Fruit fly (Drosophila melanogaster) whole organism, wandering third instar larva: ENCODE results near the gene CG14204.

ENCODE experiments used
- Abd-B ChIP-seq: fragments of >200 bp; optimal IDR thresholded peaks from 2 replicates; lab custom pipeline; 2017; ENCODE audit warnings: missing biosample characterization, missing genetic modification characterization
- CG9705 ChIP-seq: fragments of 200-800 bp; sonication (Bioruptor generic); optimal IDR thresholded peaks from 2 replicates; lab custom pipeline; 2018; ENCODE audit warnings: missing biosample characterization, mild to moderate bottlenecking, missing genetic modification characterization
- CrebA ChIP-seq: fragments of 200-800 bp; sonication (Bioruptor generic); optimal IDR thresholded peaks from 2 replicates; lab custom pipeline; 2016; ENCODE audit warnings: missing biosample characterization, mild to moderate bottlenecking, missing genetic modification characterization, borderline replicate concordance
- Dfd ChIP-seq: fragments of >200 bp; optimal IDR thresholded peaks from 2 replicates; lab custom pipeline; 2017; ENCODE audit warnings: missing biosample characterization, missing genetic modification characterization
- Dif ChIP-seq: fragments of 200-275, 200-300 bp; sonication (Bioruptor generic); optimal IDR thresholded peaks from 2 replicates; lab custom pipeline; 2018; ENCODE audit warnings: missing biosample characterization, missing genetic modification characterization; ENCODE audit not compliant: partially characterized antibody
- GATAd ChIP-seq: sonication (Bioruptor generic); optimal IDR thresholded peaks from 2 replicates; lab custom pipeline; 2016; ENCODE audit warnings: missing biosample characterization, missing genetic modification characterization
- HLH106 ChIP-seq: fragments of 200-800 bp; optimal IDR thresholded peaks from 3 replicates; lab custom pipeline; 2019; ENCODE audit warnings: missing biosample characterization, mild to moderate bottlenecking, missing genetic modification characterization, moderate library complexity
- Hnf4 ChIP-seq: fragments of 200-800 bp; sonication (Bioruptor generic); optimal IDR thresholded peaks from 2 replicates; lab custom pipeline; 2016; ENCODE audit warnings: missing biosample characterization, mild to moderate bottlenecking, missing genetic modification characterization
- Hr78 ChIP-seq: fragments of >200 bp; optimal IDR thresholded peaks from 2 replicates; lab custom pipeline; 2017; ENCODE audit warnings: missing biosample characterization, missing genetic modification characterization
- Hr83 ChIP-seq: fragments of 200-300 bp; sonication (Bioruptor generic); optimal IDR thresholded peaks from 2 replicates; lab custom pipeline; 2016; ENCODE audit warnings: missing biosample characterization, mild to moderate bottlenecking, missing genetic modification characterization, moderate library complexity; ENCODE audit not compliant: poor library complexity, severe bottlenecking
- Mio ChIP-seq: sonication (Bioruptor generic); optimal IDR thresholded peaks from 2 replicates; lab custom pipeline; 2016; ENCODE audit warnings: missing biosample characterization, missing genetic modification characterization
- Myc ChIP-seq: fragments of >200 bp; optimal IDR thresholded peaks from 2 replicates; lab custom pipeline; 2017
- N ChIP-seq: fragments of >200 bp; optimal IDR thresholded peaks from 2 replicates; lab custom pipeline; 2018; ENCODE audit warnings: missing biosample characterization, missing external identifiers, missing genetic modification characterization
- Sp1 ChIP-seq: fragments of 200-800 bp; sonication (Bioruptor generic); optimal IDR thresholded peaks from 3 replicates; lab custom pipeline; 2019; ENCODE audit warnings: missing biosample characterization, mild to moderate bottlenecking, missing genetic modification characterization, moderate library complexity
- Vsx2 ChIP-seq: fragments of 200-300, 225-300 bp; sonication (Bioruptor generic); optimal IDR thresholded peaks from 2 replicates; lab custom pipeline; 2018; ENCODE audit warnings: missing biosample characterization, missing genetic modification characterization; ENCODE audit not compliant: partially characterized antibody
- br ChIP-seq: fragments of 200-800 bp; sonication (Bioruptor generic); optimal IDR thresholded peaks from 2 replicates; lab custom pipeline; 2016; ENCODE audit warnings: missing biosample characterization, missing genetic modification characterization
- brk ChIP-seq: fragments of 200-800 bp; sonication (Bioruptor generic); optimal IDR thresholded peaks from 2 replicates; lab custom pipeline; 2016; ENCODE audit warnings: missing biosample characterization, mild to moderate bottlenecking, missing genetic modification characterization
- dl ChIP-seq, 2 experiments: fragments of 175-275, 200-275 bp in 1 of 2; fragments of 200-275 bp in 1 of 2; sonication (Bioruptor generic); optimal IDR thresholded peaks; lab custom pipeline; 2018; ENCODE audit warnings: mild to moderate bottlenecking in 2 of 2, missing biosample characterization in 2 of 2, missing genetic modification characterization in 2 of 2, moderate library complexity in 2 of 2; ENCODE audit not compliant: partially characterized antibody in 2 of 2, insufficient read depth in 1 of 2
- dmrt93B ChIP-seq: fragments of 200-800 bp; sonication (Bioruptor generic); optimal IDR thresholded peaks from 2 replicates; lab custom pipeline; 2018; ENCODE audit warnings: missing biosample characterization, mild to moderate bottlenecking, missing genetic modification characterization
- dsf ChIP-seq: sonication (Bioruptor generic); optimal IDR thresholded peaks from 2 replicates; lab custom pipeline; 2016; ENCODE audit warnings: missing biosample characterization, missing genetic modification characterization, borderline replicate concordance
- ey ChIP-seq: fragments of 200-800 bp; sonication (Bioruptor generic); optimal IDR thresholded peaks from 2 replicates; lab custom pipeline; 2016; ENCODE audit warnings: missing biosample characterization, missing genetic modification characterization
- foxo ChIP-seq, 2 experiments: fragments of 200-800 bp; sonication (Bioruptor generic); optimal IDR thresholded peaks; 2 replicates in 1 of 2; 3 replicates in 1 of 2; lab custom pipeline; 2016 to 2017; ENCODE audit warnings: missing biosample characterization in 2 of 2, missing genetic modification characterization in 2 of 2
- fru ChIP-seq: fragments of 200-800 bp; sonication (Bioruptor generic); optimal IDR thresholded peaks from 3 replicates; lab custom pipeline; 2016; ENCODE audit warnings: missing biosample characterization, mild to moderate bottlenecking, missing genetic modification characterization
- h ChIP-seq: fragments of 200-800 bp; sonication (Bioruptor generic); optimal IDR thresholded peaks from 3 replicates; lab custom pipeline; 2016; ENCODE audit warnings: missing biosample characterization, mild to moderate bottlenecking, missing genetic modification characterization
- jim ChIP-seq: fragments of 175-275, 200-325 bp; sonication (Bioruptor generic); optimal IDR thresholded peaks from 2 replicates; lab custom pipeline; 2016; ENCODE audit warnings: missing biosample characterization, mild to moderate bottlenecking, missing genetic modification characterization
- pan ChIP-seq: fragments of >200 bp; optimal IDR thresholded peaks from 2 replicates; lab custom pipeline; 2017
- psq ChIP-seq: fragments of 200-800 bp; sonication (Bioruptor generic); optimal IDR thresholded peaks from 3 replicates; lab custom pipeline; 2017; ENCODE audit warnings: missing biosample characterization, mild to moderate bottlenecking, missing genetic modification characterization, moderate library complexity
- rgr ChIP-seq: fragments of 200-800 bp; sonication (Bioruptor generic); optimal IDR thresholded peaks from 3 replicates; lab custom pipeline; 2016; ENCODE audit warnings: missing biosample characterization, mild to moderate bottlenecking, missing genetic modification characterization
- sage ChIP-seq: fragments of 200-800 bp; sonication (Bioruptor generic); optimal IDR thresholded peaks from 2 replicates; lab custom pipeline; 2016; ENCODE audit warnings: missing biosample characterization, mild to moderate bottlenecking, missing genetic modification characterization
- tai ChIP-seq: sonication (Bioruptor generic); optimal IDR thresholded peaks from 2 replicates; lab custom pipeline; 2016; ENCODE audit warnings: missing biosample characterization, missing genetic modification characterization
- woc ChIP-seq: sonication (Bioruptor generic); optimal IDR thresholded peaks from 2 replicates; lab custom pipeline; 2016; ENCODE audit warnings: missing biosample characterization, mild to moderate bottlenecking, missing genetic modification characterization

Gene CG14204

DNA sequence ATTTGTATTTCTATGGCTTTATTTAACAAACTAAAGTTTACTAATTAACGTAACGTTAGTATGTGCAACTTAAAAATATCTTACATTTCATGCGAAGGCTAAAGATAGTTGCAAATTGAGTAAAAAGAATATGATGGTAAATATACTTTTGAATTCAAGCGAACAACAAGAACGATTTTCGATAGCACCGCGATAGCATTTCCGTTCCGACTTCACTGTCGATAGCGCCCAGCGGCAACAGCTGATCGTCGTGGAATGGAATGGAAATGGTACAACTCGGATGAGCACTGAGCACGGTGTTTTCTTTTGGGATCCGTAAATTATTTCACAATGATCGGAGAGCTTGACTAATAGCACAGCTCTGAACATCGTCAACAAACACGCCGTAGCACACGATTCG is 30.1 kb downstream of the CG14204 start:
- TF ChIP-seq rgr (GFP tag; lab: Kevin White, UChicago) (peak; percentile 60), brk (GFP tag; lab: Kevin White, UChicago) (no peak), CG9705 (peak; percentile 62), Sp1 (GFP tag; lab: Kevin White, UChicago) (peak; percentile 59)

DNA sequence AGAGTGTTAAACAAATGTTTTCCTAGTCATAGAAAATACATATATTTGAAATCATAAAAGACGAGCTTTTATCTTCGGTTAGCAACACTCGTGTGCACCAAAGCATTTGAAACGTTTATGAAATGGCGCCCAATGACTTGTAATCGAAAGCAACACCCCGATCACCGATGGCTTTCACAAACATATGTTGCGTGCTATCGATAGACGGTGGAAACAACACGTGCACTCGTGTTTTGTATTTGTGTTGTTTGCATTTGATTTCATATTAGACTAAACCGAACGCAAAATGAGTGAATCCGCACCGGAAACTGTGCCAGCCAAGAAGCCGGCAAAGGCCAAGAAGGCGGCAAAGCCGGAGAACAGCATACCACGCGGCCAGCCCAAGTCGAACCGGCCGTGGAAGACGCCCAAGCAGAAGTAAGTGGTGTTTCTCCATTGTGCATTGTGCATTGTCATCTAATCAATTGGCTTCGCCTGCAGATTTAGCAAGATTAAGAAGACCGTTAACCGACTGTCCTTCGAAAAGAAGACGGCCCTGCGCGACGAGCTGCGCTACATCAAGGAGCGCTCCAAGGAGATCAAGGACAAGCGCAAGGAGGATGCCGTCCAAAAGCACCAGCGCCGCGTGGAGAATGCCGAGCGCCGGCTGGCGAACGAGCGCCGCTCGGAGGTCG is 32.7 kb downstream of the CG14204 start, which contains the start of gene CG14210:
TSS of gene CG14210 (plus strand) at position 207 of the 674 bp plus-strand sequence.
- TF ChIP-seq CrebA (GFP tag; lab: Kevin White, UChicago), result no peak
- no peak for TF ChIP-seq psq
- no peak for TF ChIP-seq Myc
- TF ChIP-seq Dif, result no peak
- TF ChIP-seq tai, result no peak
- TF ChIP-seq N, result no peak
- TF ChIP-seq Vsx2 (GFP tag; lab: Kevin White, UChicago), result no peak
- no peak for TF ChIP-seq dmrt93B (GFP tag; lab: Kevin White, UChicago)
- no peak for TF ChIP-seq Hnf4
- no peak for TF ChIP-seq Hr78 (GFP tag; lab: Kevin White, UChicago)
- no peak for TF ChIP-seq CG9705
- no peak for TF ChIP-seq woc (GFP tag; lab: Kevin White, UChicago)
- TF ChIP-seq Sp1 (GFP tag; lab: Kevin White, UChicago), result no peak
- TF ChIP-seq Mio, result no peak
- no peak for TF ChIP-seq dsf (GFP tag; lab: Kevin White, UChicago)
- no peak for TF ChIP-seq jim (GFP tag; lab: Kevin White, UChicago)
- no peak for TF ChIP-seq Hr83 (GFP tag; lab: Kevin White, UChicago)
- no peak for TF ChIP-seq HLH106

DNA sequence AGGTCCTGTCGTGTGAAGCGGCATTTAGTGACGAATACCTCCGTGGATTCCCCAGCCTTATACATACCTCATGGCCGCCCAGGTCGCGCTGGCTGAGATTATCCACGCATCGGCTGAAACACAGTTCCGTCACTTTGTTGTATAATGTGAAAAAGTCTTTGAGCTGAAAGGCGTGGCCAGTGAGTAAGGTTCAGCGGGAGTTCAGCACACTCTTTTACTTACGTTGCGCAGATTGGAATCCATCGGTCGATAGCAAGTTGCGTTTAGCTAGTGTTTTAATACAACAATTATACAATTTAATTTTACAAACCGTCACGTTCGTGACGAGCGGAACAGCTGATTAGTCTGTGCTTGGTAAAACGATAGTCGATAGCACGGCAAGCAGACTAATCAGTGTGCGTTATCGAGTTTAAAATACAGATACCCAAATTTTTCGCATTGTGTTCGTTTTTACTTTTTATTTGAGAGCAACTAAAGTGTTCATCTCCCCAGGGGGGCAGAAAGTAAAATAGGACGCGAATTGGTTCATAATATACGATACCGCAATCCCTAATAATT is 34.8 kb downstream of the CG14204 start, which contains the start of the genes Pstk and Tim9b:
TSS of gene Pstk (minus strand) at position 355 of the 558 bp plus-strand sequence.
TSS of gene Tim9b (minus strand) at position 355 of the 558 bp plus-strand sequence.
- TF ChIP-seq dl (GFP tag; optimal IDR thresholded peaks at IDR 0.05; lab: Kevin White, UChicago; ENCODE audit: insufficient read depth in 1 of 2, partially characterized antibody in 2 of 2), result no peak
- no peak for TF ChIP-seq Sp1 (GFP tag; lab: Kevin White, UChicago)
- no peak for TF ChIP-seq h
- TF ChIP-seq Hnf4, result no peak
- TF ChIP-seq, all 38 proteins: peak for 0

DNA sequence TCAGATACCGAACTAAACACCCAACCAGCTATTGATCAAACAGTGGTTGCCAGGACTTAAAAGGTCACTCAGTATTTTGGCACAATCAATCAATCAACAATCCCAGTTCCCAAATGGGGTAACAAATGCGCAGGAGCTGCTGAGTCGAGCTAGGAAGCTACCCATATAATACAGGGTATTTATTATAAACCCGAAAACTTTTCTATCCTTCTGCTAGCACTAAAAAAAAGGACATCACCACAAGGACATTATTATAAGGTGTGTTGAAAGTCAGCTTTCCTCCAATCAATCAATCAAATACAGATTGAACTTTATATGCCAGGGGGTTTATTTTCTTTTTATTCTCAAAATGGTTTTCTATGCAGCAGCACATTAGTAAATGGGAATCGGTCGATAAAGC is 37.7 kb downstream of the CG14204 start, which contains the start of gene CG14221:
TSS of gene CG14221 (minus strand) at position 101 of the 400 bp plus-strand sequence.
- TF ChIP-seq pan (no peak), sage (no peak), tai (no peak), dsf (GFP tag; lab: Kevin White, UChicago) (no peak), Dfd (GFP tag; lab: Kevin White, UChicago) (no peak), Myc (no peak), h (no peak), CrebA (GFP tag; lab: Kevin White, UChicago) (no peak), Abd-B (GFP tag; lab: Kevin White, UChicago) (no peak), GATAd (GFP tag; lab: Kevin White, UChicago) (no peak), br (GFP tag; lab: Kevin White, UChicago) (no peak), fru (GFP tag; lab: Kevin White, UChicago) (no peak), rgr (GFP tag; lab: Kevin White, UChicago) (no peak), Dif (no peak), woc (GFP tag; lab: Kevin White, UChicago) (no peak)
- TF ChIP-seq, all 38 proteins: peak for 0

DNA sequence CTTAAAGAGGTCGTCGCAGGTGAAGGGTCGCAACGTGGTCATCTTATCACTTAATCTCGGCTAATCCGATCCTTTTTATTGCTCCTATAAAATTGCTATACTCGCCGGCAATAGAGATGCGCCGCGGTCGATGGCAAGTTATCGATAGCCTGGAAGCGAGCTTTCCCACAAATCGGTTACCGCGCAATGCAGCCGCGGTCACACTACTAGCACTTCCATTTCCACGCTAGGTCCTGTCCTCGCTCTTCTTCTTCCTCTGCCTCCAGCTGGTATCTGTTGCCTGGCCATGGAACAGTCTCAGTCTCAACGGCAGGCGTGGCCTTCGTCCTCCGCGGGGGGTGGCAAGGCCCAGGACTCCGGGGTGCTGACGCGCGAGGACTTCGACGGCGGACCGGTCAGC is 39.5 kb downstream of the CG14204 start, which contains the start of the genes Naa20A and MKP-4:
TSS of gene Naa20A (minus strand) at position 151 of the 400 bp plus-strand sequence.
TSS of gene MKP-4 (plus strand) at position 191 of the 400 bp plus-strand sequence.
- no peak for TF ChIP-seq fru (GFP tag; lab: Kevin White, UChicago)
- no peak for TF ChIP-seq dl (GFP tag; optimal IDR thresholded peaks at IDR 0.05; lab: Kevin White, UChicago; ENCODE audit: insufficient read depth in 1 of 2, partially characterized antibody in 2 of 2)
- TF ChIP-seq N, result no peak
- TF ChIP-seq foxo (GFP tag; optimal IDR thresholded peaks at IDR 0.05; lab: Kevin White, UChicago), result no peak
- no peak for TF ChIP-seq Mio
- TF ChIP-seq ey, result no peak
- no peak for TF ChIP-seq Dfd (GFP tag; lab: Kevin White, UChicago)
- TF ChIP-seq psq, result no peak
- TF ChIP-seq Hr83 (GFP tag; lab: Kevin White, UChicago), result no peak
- TF ChIP-seq dmrt93B (GFP tag; lab: Kevin White, UChicago), result no peak
- no peak for TF ChIP-seq br (GFP tag; lab: Kevin White, UChicago)
- TF ChIP-seq, all 38 proteins: peak for 0
